Fruit fly (Drosophila melanogaster): ENCODE data around the gene CG32485.

Gene CG32485

DNA sequence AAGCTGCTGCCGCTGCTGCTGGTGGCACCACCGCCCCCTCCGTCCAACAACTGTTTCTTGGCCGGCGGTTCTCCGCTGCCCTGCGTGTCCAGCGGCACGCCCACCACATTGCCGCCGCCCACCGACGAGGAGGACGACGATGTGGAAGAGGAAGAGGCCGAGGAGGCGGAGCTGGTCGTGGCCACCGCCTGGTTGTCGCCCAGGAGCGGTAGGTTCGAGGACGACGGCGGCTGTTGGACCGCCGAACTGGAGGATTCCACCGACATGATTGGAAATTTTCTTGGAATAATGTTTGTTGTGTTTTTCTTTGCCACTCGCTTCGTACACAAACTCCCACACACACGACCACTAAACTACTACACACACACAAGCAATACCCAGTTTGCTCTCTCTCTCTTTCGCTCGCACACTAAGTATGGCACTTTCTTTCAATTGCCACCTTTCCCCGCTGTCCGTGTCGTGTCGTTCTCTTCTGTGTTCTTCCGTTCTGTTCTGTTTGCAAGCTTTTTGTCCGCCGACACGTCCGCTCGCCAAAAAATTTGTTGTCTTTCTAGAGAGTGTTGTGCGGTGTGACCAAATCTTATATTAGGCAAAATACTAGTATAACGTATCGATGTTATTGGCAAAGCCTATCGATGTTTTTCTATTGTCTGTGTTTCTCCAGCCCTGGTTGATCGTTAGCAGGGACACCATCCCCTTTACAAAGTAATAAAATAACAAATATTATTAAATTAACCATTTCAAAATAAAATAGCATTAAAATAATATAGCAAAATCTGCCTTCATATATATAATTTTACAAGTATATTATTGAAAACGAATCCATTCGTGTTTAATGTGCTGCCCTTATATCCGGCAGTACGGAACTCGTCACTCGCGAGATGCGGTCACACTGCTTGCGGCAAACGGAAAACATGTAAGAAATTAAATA lies 20.4 kb downstream of the CG32485 start, which contains the start of the genes CG32486 and PAN3 (continued):
- TF ChIP-seq tio (GFP tag; optimal IDR thresholded peaks at IDR 0.05), result no peak
- TF ChIP-seq chif (GFP tag; optimal IDR thresholded peaks at IDR 0.05), result no peak

DNA sequence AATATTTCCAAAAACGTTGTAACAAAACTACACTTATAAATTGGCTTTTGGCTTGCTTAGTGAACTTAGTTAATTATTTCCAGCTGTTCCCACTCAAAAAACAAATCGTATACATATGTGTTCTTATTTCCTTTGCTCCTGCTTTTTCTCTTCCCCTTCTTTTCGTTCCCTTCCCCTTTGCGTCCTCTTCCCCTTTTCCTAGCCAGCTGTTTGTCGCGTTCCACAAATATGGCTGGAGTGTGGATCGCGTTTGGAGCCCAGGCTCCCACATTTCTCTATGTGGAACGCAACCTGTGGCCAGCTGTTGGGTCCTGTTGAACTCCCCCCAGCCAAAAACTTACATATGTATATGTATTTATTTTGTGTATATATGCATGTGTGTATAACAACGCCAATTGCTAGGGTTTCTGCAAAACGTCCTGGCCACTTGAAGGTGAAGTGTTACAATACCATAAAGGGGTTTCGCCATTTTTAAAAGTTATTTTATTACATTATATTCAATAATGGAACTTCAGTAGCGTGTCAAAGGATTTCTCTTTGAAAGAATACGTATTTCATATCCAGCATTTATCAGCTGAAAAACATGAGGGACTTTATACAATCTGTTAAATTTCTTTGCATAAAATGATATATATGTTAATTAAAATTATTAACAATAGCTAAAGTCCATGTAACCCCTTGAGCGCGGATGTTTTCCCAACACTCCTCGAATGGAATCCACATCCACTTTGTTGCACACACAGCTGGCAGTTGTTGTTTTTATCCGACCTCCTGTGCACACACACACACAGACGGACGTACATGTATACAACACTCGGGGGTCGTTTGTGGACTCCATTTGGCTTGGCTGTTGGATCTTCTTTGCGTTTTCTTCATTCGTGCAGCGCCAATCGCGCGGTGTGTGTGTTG lies 21.8 kb downstream of the CG32485 start:
- TF ChIP-seq PHDP (tag; optimal IDR thresholded peaks at IDR 0.05), result peak; percentile 23
- TF ChIP-seq CG4730 (GFP tag; IDR thresholded peaks at IDR 0.05), result no peak
- TF ChIP-seq CG10209 (GFP tag; optimal IDR thresholded peaks at IDR 0.05), result peak; percentile 25
- 0 out of 2 replicates have a peak, but pooled peaks have one; percentile 8 for TF ChIP-seq tna (GFP tag; IDR thresholded peaks at IDR 0.05; ENCODE audit: partially characterized antibody)
- peak; percentile 19 for TF ChIP-seq nom (GFP tag; optimal IDR thresholded peaks at IDR 0.05)
- TF ChIP-seq Ada2b (GFP tag; IDR thresholded peaks at IDR 0.05), result no peak
- no peak for TF ChIP-seq Hmr (GFP tag; optimal IDR thresholded peaks at IDR 0.05)
- no peak for TF ChIP-seq Pdp1 (GFP tag; optimal IDR thresholded peaks at IDR 0.05)
- TF ChIP-seq CG10274 (GFP tag; optimal IDR thresholded peaks at IDR 0.05), result no peak
- TF ChIP-seq cg (GFP tag; optimal IDR thresholded peaks at IDR 0.05), result peak; percentile 77
- no peak for TF ChIP-seq CG1792 (GFP tag; optimal IDR thresholded peaks at IDR 0.05)
- peak; percentile 46 for TF ChIP-seq gem (tag; optimal IDR thresholded peaks at IDR 0.05)
- TF ChIP-seq CG15514 (GFP tag; optimal IDR thresholded peaks at IDR 0.05), result peak; percentile 16
- peak; percentile 29 for TF ChIP-seq CG2678 (tag; optimal IDR thresholded peaks at IDR 0.05)
- no peak for TF ChIP-seq Hr78 (GFP tag; optimal IDR thresholded peaks at IDR 0.05)
- TF ChIP-seq kah (GFP tag; optimal IDR thresholded peaks at IDR 0.05), result peak; percentile 32
- TF ChIP-seq CG1529 (GFP tag; optimal IDR thresholded peaks at IDR 0.05), result no peak
- peak; percentile 10 for TF ChIP-seq caup (GFP tag; optimal IDR thresholded peaks at IDR 0.05; ENCODE audit: severe bottlenecking)
- no peak for TF ChIP-seq insv (GFP tag; optimal IDR thresholded peaks at IDR 0.05)
- peak; percentile 80 for TF ChIP-seq HLHmδ (GFP tag; optimal IDR thresholded peaks at IDR 0.05)
- peak; percentile 56 for TF ChIP-seq CG10431 (GFP tag; optimal IDR thresholded peaks at IDR 0.05)
- TF ChIP-seq inv (GFP tag; IDR thresholded peaks at IDR 0.05; ENCODE audit: partially characterized antibody), result no peak
- peak; percentile 23 for TF ChIP-seq lilli (GFP tag; optimal IDR thresholded peaks at IDR 0.05)
- TF ChIP-seq CG18619 (GFP tag; optimal IDR thresholded peaks at IDR 0.05), result peak; percentile 18
- peak; percentile 90 for TF ChIP-seq Kr (GFP tag; optimal IDR thresholded peaks at IDR 0.05)
- 0 out of 2 replicates have a peak, but pooled peaks have one; percentile 17 for TF ChIP-seq sim (GFP tag; IDR thresholded peaks at IDR 0.05)
- no peak for TF ChIP-seq MTF-1 (GFP tag; optimal IDR thresholded peaks at IDR 0.05; ENCODE audit: borderline replicate concordance)
- peak; percentile 17 for TF ChIP-seq CG2712 (tag; optimal IDR thresholded peaks at IDR 0.05)
- TF ChIP-seq CG2120 (GFP tag; optimal IDR thresholded peaks at IDR 0.05), result peak; percentile 22
- TF ChIP-seq Trl (optimal IDR thresholded peaks at IDR 0.05), result no peak
- no peak for TF ChIP-seq Trl (GFP tag; optimal IDR thresholded peaks at IDR 0.05)
- TF ChIP-seq hkb (optimal IDR thresholded peaks at IDR 0.05), result no peak
- TF ChIP-seq hkb (GFP tag; IDR thresholded peaks at IDR 0.05), result 0 out of 2 replicates have a peak, but pooled peaks have one; percentile 8
- peak; percentile 26 for TF ChIP-seq CoRest (tag; optimal IDR thresholded peaks at IDR 0.05)
- TF ChIP-seq CG15479 (GFP tag; optimal IDR thresholded peaks at IDR 0.05), result peak; percentile 29
- no peak for TF ChIP-seq CG10267 (tag; optimal IDR thresholded peaks at IDR 0.05)
- peak; percentile 30 for TF ChIP-seq Deaf1 (tag; optimal IDR thresholded peaks at IDR 0.05)
- no peak for TF ChIP-seq Nf-YA (GFP tag; IDR thresholded peaks at IDR 0.05)
- TF ChIP-seq sug (tag; optimal IDR thresholded peaks at IDR 0.05), result peak; percentile 41
- peak; percentile 18 for TF ChIP-seq Fer1 (GFP tag; optimal IDR thresholded peaks at IDR 0.05)
- peak; percentile 50 for TF ChIP-seq CG7556 (GFP tag; optimal IDR thresholded peaks at IDR 0.05)

Measured in whole organism, embryonic.